ENCODE assay signal across 3 fruit fly cellular contexts in the genomic region with DNA sequence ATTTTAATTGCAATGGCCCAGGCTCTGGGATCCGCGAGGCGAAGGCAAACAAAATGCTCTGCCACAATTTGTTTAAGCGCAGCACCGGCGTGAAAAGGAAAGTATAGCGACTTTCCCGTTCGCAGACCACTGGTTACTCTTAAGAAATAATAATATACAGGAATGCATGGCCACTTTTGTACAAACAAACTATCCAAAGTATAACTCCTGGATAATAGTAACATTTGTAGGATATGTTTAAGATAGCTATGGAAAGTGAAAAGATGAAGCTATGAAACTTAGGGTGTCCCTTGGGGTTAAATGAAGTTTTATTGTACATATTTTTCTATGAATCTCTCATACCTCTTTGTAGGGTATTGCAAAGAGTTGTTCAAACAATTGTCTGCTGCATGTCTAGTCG.
TF ChIP-seq lines count a peak whose summit lies in the region.

No protein-coding gene starts in this region.

- no peak for TF ChIP-seq CTCF in whole organism, embryonic (GFP tag; optimal IDR thresholded peaks at IDR 0.05; lab: Kevin White, UChicago)

TF ChIP-seq in whole organism, embryonic, 481 proteins besides CTCF, POLR2A, EP300 and RAD21:
- TF ChIP-seq disco-r (GFP tag; optimal IDR thresholded peaks at IDR 0.05; lab: Kevin White, UChicago) (no peak), Dek (tag; optimal IDR thresholded peaks at IDR 0.05; lab: Kevin White, UChicago) (no peak), Sox100B (GFP tag; optimal IDR thresholded peaks at IDR 0.05; lab: Kevin White, UChicago) (no peak), D19A (tag; optimal IDR thresholded peaks at IDR 0.05; lab: Kevin White, UChicago) (peak; percentile 38), grau (tag; optimal IDR thresholded peaks at IDR 0.05; lab: Kevin White, UChicago) (no peak), CG8388 (GFP tag; optimal IDR thresholded peaks at IDR 0.05; lab: Kevin White, UChicago) (no peak), sc (optimal IDR thresholded peaks at IDR 0.05; lab: Kevin White, UChicago) (no peak), sc (GFP tag; optimal IDR thresholded peaks at IDR 0.05; lab: Kevin White, UChicago) (no peak), grn (GFP tag; optimal IDR thresholded peaks at IDR 0.05; lab: Kevin White, UChicago) (no peak), Drgx (GFP tag; IDR thresholded peaks at IDR 0.05; lab: Robert Waterston, UW) (peak; percentile 56; the same call in 1 of the 2 replicates), Blimp-1 (GFP tag; optimal IDR thresholded peaks at IDR 0.05; lab: Kevin White, UChicago) (peak; percentile 21), sens (GFP tag; lab: Kevin White, UChicago) (peak; percentile 6), B-H1 (GFP tag; IDR thresholded peaks at IDR 0.05; lab: Robert Waterston, UW) (no peak)

TF ChIP-seq in whole organism, prepupa, 60 proteins besides CTCF, POLR2A, EP300 and RAD21 (continues in another document):
- TF ChIP-seq CG15336 (GFP tag; IDR thresholded peaks at IDR 0.05; lab: Robert Waterston, UW) = peak; percentile 84
- TF ChIP-seq Smox (GFP tag; optimal IDR thresholded peaks at IDR 0.05; lab: Kevin White, UChicago) = no peak
- peak; percentile 90 for TF ChIP-seq Hr4 (GFP tag; optimal IDR thresholded peaks at IDR 0.05; lab: Kevin White, UChicago)
- TF ChIP-seq Eip75B (GFP tag; optimal IDR thresholded peaks at IDR 0.05; lab: Kevin White, UChicago) = no peak
- TF ChIP-seq Blimp-1 (GFP tag; optimal IDR thresholded peaks at IDR 0.05; lab: Kevin White, UChicago) = no peak
- TF ChIP-seq Sox14 (GFP tag; optimal IDR thresholded peaks at IDR 0.05; lab: Kevin White, UChicago) = no peak
- TF ChIP-seq vri (GFP tag; optimal IDR thresholded peaks at IDR 0.05; lab: Kevin White, UChicago) = no peak
- TF ChIP-seq CG7368 (GFP tag; optimal IDR thresholded peaks at IDR 0.05; lab: Kevin White, UChicago) = no peak
- TF ChIP-seq CG11294 (GFP tag; IDR thresholded peaks at IDR 0.05; lab: Robert Waterston, UW) = no peak
- TF ChIP-seq eg (GFP tag; IDR thresholded peaks at IDR 0.05; lab: Robert Waterston, UW) = peak; percentile 64; the same call in 2 of the 3 replicates
- TF ChIP-seq svp (GFP tag; lab: Kevin White, UChicago) = no peak
- TF ChIP-seq dac (GFP tag; optimal IDR thresholded peaks at IDR 0.05; lab: Kevin White, UChicago) = peak; percentile 45
- no peak for TF ChIP-seq CG34406 (GFP tag; optimal IDR thresholded peaks at IDR 0.05; lab: Kevin White, UChicago)
- no peak for TF ChIP-seq CG6792 (GFP tag; optimal IDR thresholded peaks at IDR 0.05; lab: Kevin White, UChicago)
- TF ChIP-seq OdsH (GFP tag; optimal IDR thresholded peaks at IDR 0.05; lab: Kevin White, UChicago) = peak; percentile 26
- TF ChIP-seq Eip78C (GFP tag; lab: Kevin White, UChicago) = peak; percentile 77
- TF ChIP-seq CG10669 (GFP tag; optimal IDR thresholded peaks at IDR 0.05; lab: Kevin White, UChicago) = no peak
- TF ChIP-seq net (GFP tag; optimal IDR thresholded peaks at IDR 0.05; lab: Kevin White, UChicago) = peak; percentile 42
- no peak for TF ChIP-seq CG3032 (tag; optimal IDR thresholded peaks at IDR 0.05; lab: Kevin White, UChicago)
- TF ChIP-seq CG31627 (GFP tag; optimal IDR thresholded peaks at IDR 0.05; lab: Kevin White, UChicago) = no peak
- no peak for TF ChIP-seq CG6808 (GFP tag; optimal IDR thresholded peaks at IDR 0.05; lab: Kevin White, UChicago)
- no peak for TF ChIP-seq CG9139 (GFP tag; optimal IDR thresholded peaks at IDR 0.05; lab: Kevin White, UChicago)
- no peak for TF ChIP-seq Ets96B (tag; optimal IDR thresholded peaks at IDR 0.05; lab: Kevin White, UChicago)
- no peak for TF ChIP-seq CG11902 (GFP tag; optimal IDR thresholded peaks at IDR 0.05; lab: Kevin White, UChicago)
- TF ChIP-seq CG3919 (GFP tag; optimal IDR thresholded peaks at IDR 0.05; lab: Kevin White, UChicago) = no peak
- no peak for TF ChIP-seq cyc (GFP tag; optimal IDR thresholded peaks at IDR 0.05; lab: Kevin White, UChicago)
- TF ChIP-seq Gug (GFP tag; IDR thresholded peaks at IDR 0.05; lab: Robert Waterston, UW) = peak; percentile 47; the same call in 1 of the 2 replicates
- TF ChIP-seq Met (GFP tag; optimal IDR thresholded peaks at IDR 0.05; lab: Kevin White, UChicago) = no peak
- no peak for TF ChIP-seq CG8632 (GFP tag; optimal IDR thresholded peaks at IDR 0.05; lab: Kevin White, UChicago)
- no peak for TF ChIP-seq Sox15 (GFP tag; optimal IDR thresholded peaks at IDR 0.05; lab: Kevin White, UChicago)
- no peak for TF ChIP-seq fkh (GFP tag; optimal IDR thresholded peaks at IDR 0.05; lab: Kevin White, UChicago)
- TF ChIP-seq lz (GFP tag; optimal IDR thresholded peaks at IDR 0.05; lab: Kevin White, UChicago) = no peak
- no peak for TF ChIP-seq Sox102F (GFP tag; optimal IDR thresholded peaks at IDR 0.05; lab: Kevin White, UChicago)
- TF ChIP-seq Hr38 (GFP tag; optimal IDR thresholded peaks at IDR 0.05; lab: Kevin White, UChicago) = no peak
- TF ChIP-seq Ets21C (GFP tag; optimal IDR thresholded peaks at IDR 0.05; lab: Kevin White, UChicago) = no peak
- TF ChIP-seq CG8119 (GFP tag; IDR thresholded peaks at IDR 0.05; lab: Robert Waterston, UW) = peak; percentile 81
- peak in 1 of 2 experiments; percentile 45 for TF ChIP-seq salr (GFP tag; optimal IDR thresholded peaks at IDR 0.05; lab: Kevin White, UChicago)
- TF ChIP-seq fd59A (GFP tag; optimal IDR thresholded peaks at IDR 0.05; lab: Kevin White, UChicago) = no peak
- peak; percentile 55 for TF ChIP-seq pdm3 (GFP tag; optimal IDR thresholded peaks at IDR 0.05; lab: Kevin White, UChicago)
- TF ChIP-seq spab (GFP tag; optimal IDR thresholded peaks at IDR 0.05; lab: Kevin White, UChicago) = no peak

TF ChIP-seq in whole organism, pupa, 21 proteins besides CTCF, POLR2A, EP300 and RAD21:
- peak; percentile 79 for TF ChIP-seq CG32121 (GFP tag; IDR thresholded peaks at IDR 0.05; lab: Robert Waterston, UW)
- peak; percentile 51 for TF ChIP-seq Ets98B (GFP tag; IDR thresholded peaks at IDR 0.05; lab: Robert Waterston, UW)
- no peak for TF ChIP-seq Pif1B (GFP tag; optimal IDR thresholded peaks at IDR 0.05; lab: Kevin White, UChicago)
- peak; percentile 59; the same call in 1 of the 3 replicates for TF ChIP-seq CG4496 (GFP tag; IDR thresholded peaks at IDR 0.05; lab: Robert Waterston, UW)
- TF ChIP-seq CG8301 (tag; optimal IDR thresholded peaks at IDR 0.05; lab: Kevin White, UChicago) = peak; percentile 57
- TF ChIP-seq CG17806 (tag; optimal IDR thresholded peaks at IDR 0.05; lab: Kevin White, UChicago) = no peak
- TF ChIP-seq CG14655 (GFP tag; optimal IDR thresholded peaks at IDR 0.05; lab: Kevin White, UChicago) = peak; percentile 58
- TF ChIP-seq rn (GFP tag; IDR thresholded peaks at IDR 0.05; lab: Robert Waterston, UW) = 0 out of 2 replicates have a peak, but pooled peaks have one; percentile 16
- 0 out of 3 replicates have a peak, but pooled peaks have one; percentile 35 for TF ChIP-seq fd96Ca (GFP tag; IDR thresholded peaks at IDR 0.05; lab: Robert Waterston, UW)
